Worm (Caenorhabditis elegans) whole organism, late embryonic: ENCODE data around the gene Y38A10A.7.
"Not testable (repeated sequence)": the region's sequence is repeated elsewhere in the genome, so short reads cannot be mapped to it uniquely, and the experiment has no call there.

Source experiments
- C08G9.2 ChIP-seq: sonication (generic microtip); optimal IDR thresholded peaks from 2 replicates; lab custom pipeline; 2016; ENCODE audit warnings: mild to moderate bottlenecking, missing genetic modification characterization, moderate library complexity, missing compliant biosample characterization
- F13H6.1 ChIP-seq: sonication (generic microtip); optimal IDR thresholded peaks from 2 replicates; lab custom pipeline; 2016; ENCODE audit warnings: missing genetic modification characterization, missing compliant biosample characterization
- T23F11.4 ChIP-seq: fragments of 200-800 bp; sonication (Bioruptor generic); optimal IDR thresholded peaks from 2 replicates; lab custom pipeline; 2018; ENCODE audit warnings: mild to moderate bottlenecking, missing genetic modification characterization, missing compliant biosample characterization
- ahr-1 ChIP-seq: sonication (generic microtip); optimal IDR thresholded peaks from 2 replicates; lab custom pipeline; 2016; ENCODE audit warnings: missing genetic modification characterization, missing compliant biosample characterization
- ceh-19 ChIP-seq: fragments of 200-800 bp; sonication (Bioruptor generic); optimal IDR thresholded peaks from 2 replicates; lab custom pipeline; 2018; ENCODE audit warnings: mild to moderate bottlenecking, missing genetic modification characterization, missing compliant biosample characterization
- ceh-30 ChIP-seq: fragments of 150-350 bp; optimal IDR thresholded peaks from 2 replicates; lab custom pipeline; 2014; ENCODE audit warnings: missing biosample characterization, missing genetic modification characterization
- ceh-34 ChIP-seq: sonication (generic microtip); optimal IDR thresholded peaks from 2 replicates; lab custom pipeline; 2016; ENCODE audit warnings: mild to moderate bottlenecking, missing genetic modification characterization, missing compliant biosample characterization
- ceh-45 ChIP-seq: fragments of 200-800 bp; sonication (Bioruptor generic); IDR thresholded peaks from 2 replicates; pipeline ENCODE4 v1.3.6; 2022; ENCODE audit warnings: missing genetic modification reagents, missing genetic modification characterization, missing compliant biosample characterization
- ceh-48 ChIP-seq: sonication (generic microtip); optimal IDR thresholded peaks from 2 replicates; lab custom pipeline; 2016; ENCODE audit warnings: missing genetic modification characterization, inconsistent platforms, missing compliant biosample characterization
- ceh-6 ChIP-seq: fragments of 200-800 bp; sonication (Bioruptor generic); optimal IDR thresholded peaks from 2 replicates; lab custom pipeline; 2018; ENCODE audit warnings: mild to moderate bottlenecking, missing genetic modification characterization, missing compliant biosample characterization
- dve-1 ChIP-seq: sonication (generic microtip); optimal IDR thresholded peaks from 2 replicates; lab custom pipeline; 2017; ENCODE audit warnings: antibody characterized with exemption, mild to moderate bottlenecking, missing genetic modification characterization, missing compliant biosample characterization
- elt-2 ChIP-seq: sonication (generic microtip); optimal IDR thresholded peaks from 2 replicates; lab custom pipeline; 2016; ENCODE audit warnings: missing genetic modification reagents, missing genetic modification characterization, missing compliant biosample characterization
- eyg-1 ChIP-seq: sonication (generic microtip); optimal IDR thresholded peaks from 2 replicates; lab custom pipeline; 2016; ENCODE audit warnings: missing genotype, missing genetic modification characterization, missing compliant biosample characterization
- fax-1 ChIP-seq: sonication (generic microtip); optimal IDR thresholded peaks from 2 replicates; lab custom pipeline; 2016; ENCODE audit warnings: missing genotype, missing genetic modification characterization, missing compliant biosample characterization
- fkh-6 ChIP-seq: sonication (generic microtip); optimal IDR thresholded peaks from 2 replicates; lab custom pipeline; 2016; ENCODE audit warnings: missing genetic modification characterization, missing compliant biosample characterization
- gmeb-2 ChIP-seq: sonication (generic microtip); optimal IDR thresholded peaks from 2 replicates; lab custom pipeline; 2016; ENCODE audit warnings: missing genetic modification characterization, inconsistent platforms, missing compliant biosample characterization
- hlh-15 ChIP-seq: sonication (generic microtip); optimal IDR thresholded peaks from 2 replicates; lab custom pipeline; 2016; ENCODE audit warnings: missing genetic modification characterization, missing compliant biosample characterization
- hlh-30 ChIP-seq: sonication (generic microtip); optimal IDR thresholded peaks from 2 replicates; lab custom pipeline; 2017; ENCODE audit warnings: antibody characterized with exemption, missing genetic modification characterization, missing compliant biosample characterization; ENCODE audit not compliant: insufficient read depth
- lin-11 ChIP-seq: fragments of 200-800 bp; sonication (Bioruptor generic); optimal IDR thresholded peaks from 2 replicates; lab custom pipeline; 2018; ENCODE audit warnings: mild to moderate bottlenecking, missing genetic modification characterization, missing compliant biosample characterization
- nfya-1 ChIP-seq: sonication (generic microtip); optimal IDR thresholded peaks from 2 replicates; lab custom pipeline; 2017; ENCODE audit warnings: missing genetic modification characterization, mild to moderate bottlenecking, missing compliant biosample characterization, antibody characterized with exemption, moderate library complexity
- nhr-11 ChIP-seq: fragments of 150-350 bp; optimal IDR thresholded peaks from 2 replicates; lab custom pipeline; 2014; ENCODE audit warnings: missing biosample characterization, missing genetic modification characterization
- pha-2 ChIP-seq: sonication (generic microtip); optimal IDR thresholded peaks from 2 replicates; lab custom pipeline; 2017; ENCODE audit warnings: mild to moderate bottlenecking, missing genetic modification characterization, missing compliant biosample characterization
- pha-4 ChIP-seq: fragments of 150-350 bp; optimal IDR thresholded peaks from 2 replicates; lab custom pipeline; 2018; ENCODE audit warnings: missing biosample characterization, missing genetic modification reagents, missing genetic modification characterization
- pqm-1 ChIP-seq: sonication (generic microtip); optimal IDR thresholded peaks from 2 replicates; lab custom pipeline; 2016; ENCODE audit warnings: missing genetic modification characterization, missing compliant biosample characterization
- pros-1 ChIP-seq: fragments of 150-350 bp; optimal IDR thresholded peaks from 2 replicates; lab custom pipeline; 2014; ENCODE audit warnings: missing biosample characterization, missing genetic modification reagents, missing genetic modification characterization
- ref-2 ChIP-seq: sonication (generic microtip); optimal IDR thresholded peaks from 2 replicates; lab custom pipeline; 2016; ENCODE audit warnings: missing genetic modification characterization, missing compliant biosample characterization
- sox-2 ChIP-seq: fragments of 200-800 bp; sonication (Bioruptor generic); IDR thresholded peaks from 2 replicates; pipeline ENCODE4 v1.3.6; 2022; ENCODE audit warnings: missing genetic modification reagents, missing genetic modification characterization, missing compliant biosample characterization
- sox-4 ChIP-seq: sonication (generic microtip); optimal IDR thresholded peaks from 2 replicates; lab custom pipeline; 2017; ENCODE audit warnings: mild to moderate bottlenecking, missing genetic modification characterization, inconsistent platforms, missing compliant biosample characterization
- syd-9 ChIP-seq: sonication (generic microtip); optimal IDR thresholded peaks from 2 replicates; lab custom pipeline; 2016; ENCODE audit warnings: mild to moderate bottlenecking, missing genetic modification characterization, moderate library complexity, missing compliant biosample characterization
- tbx-7 ChIP-seq: sonication (generic microtip); optimal IDR thresholded peaks from 2 replicates; lab custom pipeline; 2016; ENCODE audit warnings: missing genotype, missing genetic modification characterization, missing compliant biosample characterization
- unc-42 ChIP-seq: sonication (generic microtip); optimal IDR thresholded peaks from 2 replicates; lab custom pipeline; 2016; ENCODE audit warnings: missing genotype, missing genetic modification characterization, missing compliant biosample characterization

Y38A10A.7 gene

DNA sequence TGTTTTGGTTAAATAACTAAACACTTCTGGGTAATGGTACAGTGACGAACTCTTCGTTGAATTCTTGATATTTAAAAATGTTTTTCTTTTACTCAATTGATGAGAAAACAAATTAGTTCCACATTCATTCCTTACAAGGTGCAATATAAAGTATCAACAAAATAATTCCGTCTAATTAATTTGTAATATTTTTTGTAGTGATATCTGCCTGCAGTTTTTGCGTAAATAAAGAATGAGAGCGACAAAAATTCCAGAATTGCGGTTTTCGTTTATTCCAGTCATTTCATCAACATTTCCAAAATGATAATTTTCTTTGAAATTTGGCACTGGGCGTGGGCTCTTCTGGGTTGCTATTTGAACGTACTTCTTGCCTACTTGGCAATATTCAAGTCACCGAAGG, 40.7 kb upstream of the Y38A10A.7 start, which contains the start of gene srd-20:
srd-20 (plus strand) TSS at position 301 of the 400 bp plus-strand sequence.
- TF ChIP-seq ceh-30 (tag; lab: Kevin White, UChicago): no peak
- no peak for TF ChIP-seq fkh-6 (tag; lab: Kevin White, UChicago)
- TF ChIP-seq pha-4 (tag; lab: Kevin White, UChicago): no peak

DNA sequence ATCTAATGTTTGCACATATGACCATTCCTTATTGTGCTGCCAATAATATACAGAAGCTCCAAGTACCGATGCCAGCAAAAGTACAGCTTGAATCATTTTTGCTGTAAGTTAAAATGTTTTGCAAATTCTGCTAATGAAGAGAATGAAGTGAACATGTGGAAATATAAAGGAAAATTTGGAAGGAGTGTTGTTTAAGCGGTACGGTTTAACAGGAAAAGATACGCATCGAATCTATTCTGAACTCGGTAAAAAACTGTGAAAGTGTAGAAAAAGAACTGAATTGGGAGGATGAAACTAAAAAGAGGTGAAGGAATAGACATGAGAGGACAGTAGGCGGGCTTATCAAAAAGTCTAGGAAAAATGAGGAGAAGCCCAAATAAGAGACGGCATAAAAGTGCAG, 32.7 kb upstream of the Y38A10A.7 start, which contains the start of gene Y38A10A.2:
Y38A10A.2 (minus strand) TSS at position 101 of the 400 bp plus-strand sequence.
- TF ChIP-seq pqm-1 (tag; lab: Kevin White, UChicago) (no peak), syd-9 (tag; lab: Kevin White, UChicago) (no peak), lin-11 (tag; lab: Kevin White, UChicago) (no peak), nfya-1 (tag; lab: Kevin White, UChicago) (no peak), T23F11.4 (GFP tag; lab: Kevin White, UChicago) (no peak), ref-2 (tag; lab: Kevin White, UChicago) (no peak), ceh-19 (GFP tag; lab: Kevin White, UChicago) (no peak), ceh-48 (tag; lab: Kevin White, UChicago) (no peak), sox-2 (GFP tag; lab: Robert Waterston, UW) (no peak), ceh-6 (GFP tag; lab: Kevin White, UChicago) (no peak), sox-4 (tag; lab: Kevin White, UChicago) (no peak), pros-1 (no peak), gmeb-2 (tag; lab: Kevin White, UChicago) (no peak), ahr-1 (tag; lab: Kevin White, UChicago) (no peak), tbx-7 (tag; lab: Kevin White, UChicago) (no peak)
- TF ChIP-seq, all 69 proteins: peak for 0

DNA sequence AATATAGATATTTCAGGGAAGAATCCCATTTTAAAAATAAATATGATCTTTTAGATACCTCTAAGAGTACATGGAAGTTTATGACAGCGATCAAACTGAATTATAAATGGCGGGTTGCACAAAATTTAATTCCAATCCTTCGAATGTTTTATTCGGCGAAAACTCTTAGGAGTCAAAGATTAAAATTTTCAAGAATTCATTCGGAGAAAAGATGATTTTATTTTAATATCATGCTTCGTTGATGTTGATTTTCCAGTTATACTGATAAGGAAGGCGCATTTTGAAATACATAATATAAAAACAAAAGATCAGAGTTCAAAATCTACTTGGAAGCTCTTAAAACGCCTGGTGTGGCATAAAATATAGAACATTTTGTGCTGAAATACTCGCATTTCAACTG, 28.9 kb upstream of the Y38A10A.7 start, which contains the start of gene srh-10:
srh-10 (minus strand) TSS at position 29 of the 400 bp plus-strand sequence.
- TF ChIP-seq F13H6.1: no peak
- TF ChIP-seq ceh-45 (GFP tag; lab: Robert Waterston, UW): no peak
- TF ChIP-seq ceh-48 (tag; lab: Kevin White, UChicago): no peak
- no peak for TF ChIP-seq elt-2 (tag; lab: Kevin White, UChicago)
- TF ChIP-seq nhr-11: no peak
- no peak for TF ChIP-seq dve-1 (tag; lab: Kevin White, UChicago)
- no peak for TF ChIP-seq unc-42 (tag; lab: Kevin White, UChicago)
- TF ChIP-seq syd-9 (tag; lab: Kevin White, UChicago): no peak

DNA sequence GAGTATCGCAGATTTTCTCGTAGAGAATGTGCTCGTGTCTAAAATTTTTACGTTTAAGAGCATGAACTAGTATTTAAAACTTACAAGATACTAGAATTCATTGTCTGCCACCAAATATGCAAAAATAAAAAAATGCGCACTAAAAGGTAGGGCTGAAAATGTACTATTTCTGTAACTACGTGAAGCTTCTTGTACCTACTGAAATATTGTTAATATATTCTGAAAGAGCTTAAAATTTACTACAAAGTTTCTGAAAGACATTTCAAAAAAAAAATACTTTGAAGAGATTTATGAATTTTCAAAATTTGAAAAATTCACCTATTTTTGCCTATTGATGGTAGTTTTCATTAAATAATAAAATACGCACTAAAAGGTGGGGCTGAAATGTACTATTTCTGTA, 26.0 kb upstream of the Y38A10A.7 start, which contains the start of gene fbxa-214:
fbxa-214 (minus strand) TSS at position 101 of the 400 bp plus-strand sequence.
- TF ChIP-seq C08G9.2, pha-2, hlh-30 (tag; lab: Kevin White, UChicago): not testable (repeated sequence)

DNA sequence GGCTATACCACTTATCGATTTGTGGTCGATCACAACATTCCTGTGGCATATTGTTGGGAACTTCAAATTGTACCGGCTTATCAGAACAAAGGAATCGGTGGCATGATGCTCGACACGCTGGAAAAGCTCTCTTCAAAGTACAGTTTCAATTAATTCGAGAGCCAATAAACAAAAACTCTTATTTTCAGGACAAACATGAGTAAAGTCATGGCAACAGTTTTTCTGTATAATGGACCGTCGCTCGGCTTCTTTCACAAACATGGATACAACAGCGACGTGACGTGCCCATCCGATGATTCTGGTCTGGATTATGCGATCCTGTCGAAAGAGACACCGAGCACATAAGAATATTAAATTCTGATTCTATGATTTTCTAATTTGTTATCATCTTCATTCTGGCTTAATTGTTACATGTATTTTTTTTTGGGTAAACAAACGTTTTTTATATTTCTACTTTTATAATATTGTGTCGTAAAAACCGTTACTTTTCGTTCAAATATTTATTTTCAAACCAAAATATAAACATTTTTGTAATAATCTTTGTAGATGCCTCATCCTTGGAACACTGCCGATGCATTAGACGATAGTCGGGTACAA, 660 bp downstream of the Y38A10A.7 start, which contains the start of gene smut-1:
smut-1 (plus strand) TSS at position 547 of the 597 bp plus-strand sequence.
- no peak for TF ChIP-seq ref-2 (tag; lab: Kevin White, UChicago)
- no peak for TF ChIP-seq eyg-1 (tag; lab: Kevin White, UChicago)
- TF ChIP-seq fax-1 (tag; lab: Kevin White, UChicago): no peak
- TF ChIP-seq hlh-15 (tag; lab: Kevin White, UChicago): no peak
- TF ChIP-seq ceh-34 (tag; lab: Kevin White, UChicago): no peak
